Worm (Caenorhabditis elegans) whole organism, L4 larva: ENCODE results near the gene spl-1.
A peak's percentile ranks its signal among the peaks of the same experiment; 100 is the strongest.

ENCODE experiments used
- F10B5.3 ChIP-seq: sonication (generic microtip); optimal IDR thresholded peaks from 2 replicates; lab custom pipeline; 2016; ENCODE audit warnings: mild to moderate bottlenecking, missing genetic modification characterization, missing compliant biosample characterization
- T20F7.1 ChIP-seq: fragments of 200-800 bp; sonication (Bioruptor generic); optimal IDR thresholded peaks from 2 replicates; lab custom pipeline; 2018; ENCODE audit warnings: mild to moderate bottlenecking, missing genetic modification characterization, missing compliant biosample characterization
- Y48G9A.11 ChIP-seq: fragments of 200-800 bp; sonication (Bioruptor generic); IDR thresholded peaks from 2 replicates; pipeline ENCODE4 v1.3.6; 2022; ENCODE audit warnings: missing genetic modification reagents, missing genetic modification characterization, missing compliant biosample characterization
- ZK337.2 ChIP-seq: fragments of 200-800 bp; sonication (Bioruptor generic); IDR thresholded peaks from 2 replicates; pipeline ENCODE4 v1.3.6; 2022; ENCODE audit warnings: missing genetic modification reagents, missing genetic modification characterization, missing compliant biosample characterization
- ZK546.5 ChIP-seq, 2 experiments: sonication (generic microtip); optimal IDR thresholded peaks; 2 replicates each; lab custom pipeline; 2017; ENCODE audit warnings: missing biosample characterization in 2 of 2, missing genetic modification characterization in 2 of 2
- aha-1 ChIP-seq: fragments of 150-350 bp; peaks from one replicate; lab custom pipeline; 2014; ENCODE audit warnings: missing biosample characterization, missing genetic modification characterization
- ama-1 ChIP-seq: fragments of 150-350 bp; optimal IDR thresholded peaks from 2 replicates; lab custom pipeline; 2014; ENCODE audit warnings: inconsistent platforms, mixed read lengths
- attf-4 ChIP-seq: sonication (generic microtip); optimal IDR thresholded peaks from 3 replicates; lab custom pipeline; 2017; ENCODE audit warnings: missing biosample characterization, missing genetic modification characterization
- ceh-20 ChIP-seq: fragments of 200-800 bp; sonication (Bioruptor generic); IDR thresholded peaks from 2 replicates; pipeline ENCODE4 v1.3.6; 2022; ENCODE audit warnings: missing genetic modification reagents, missing genetic modification characterization, missing compliant biosample characterization
- ceh-28 ChIP-seq: fragments of 150-350 bp; optimal IDR thresholded peaks from 2 replicates; lab custom pipeline; 2014; ENCODE audit warnings: missing biosample characterization, missing genetic modification reagents, missing genetic modification characterization
- cey-2 ChIP-seq: sonication (generic microtip); optimal IDR thresholded peaks from 3 replicates; lab custom pipeline; 2017; ENCODE audit warnings: missing genetic modification characterization, mild to moderate bottlenecking, missing compliant biosample characterization, antibody characterized with exemption, borderline replicate concordance; ENCODE audit not compliant: insufficient read depth
- ctbp-1 ChIP-seq: fragments of 200-800 bp; sonication (Bioruptor generic); IDR thresholded peaks from 2 replicates; pipeline ENCODE4 v1.3.6; 2022; ENCODE audit warnings: missing genetic modification reagents, missing genetic modification characterization, missing compliant biosample characterization
- daf-8 ChIP-seq: fragments of 200-800 bp; sonication (Bioruptor generic); IDR thresholded peaks from 2 replicates; pipeline ENCODE4 v1.3.6; 2022; ENCODE audit warnings: missing genetic modification characterization, missing compliant biosample characterization
- dve-1 ChIP-seq: sonication (generic microtip); optimal IDR thresholded peaks from 2 replicates; lab custom pipeline; 2017; ENCODE audit warnings: antibody characterized with exemption, mild to moderate bottlenecking, missing genetic modification characterization, missing compliant biosample characterization; ENCODE audit not compliant: insufficient read depth
- egl-27 ChIP-seq: sonication (generic microtip); optimal IDR thresholded peaks from 3 replicates; lab custom pipeline; 2017; ENCODE audit warnings: missing biosample characterization, missing genetic modification reagents, missing genetic modification characterization
- egl-43 ChIP-seq: fragments of 200-800 bp; sonication (Bioruptor generic); IDR thresholded peaks from 2 replicates; pipeline ENCODE4 v1.3.6; 2022; ENCODE audit warnings: missing genetic modification reagents, missing genetic modification characterization, missing compliant biosample characterization
- fkh-10 ChIP-seq: fragments of 150-350 bp; optimal IDR thresholded peaks from 2 replicates; lab custom pipeline; 2014; ENCODE audit warnings: missing biosample characterization, missing genetic modification reagents, missing genetic modification characterization
- gei-8 ChIP-seq: fragments of 200-800 bp; sonication (Bioruptor generic); optimal IDR thresholded peaks from 2 replicates; lab custom pipeline; 2018; ENCODE audit warnings: mild to moderate bottlenecking, missing genetic modification characterization, missing compliant biosample characterization
- hlh-11 ChIP-seq: fragments of 200-800 bp; sonication (Bioruptor generic); optimal IDR thresholded peaks from 2 replicates; lab custom pipeline; 2018; ENCODE audit warnings: mild to moderate bottlenecking, missing genetic modification characterization, missing compliant biosample characterization
- hlh-30 ChIP-seq: sonication (generic microtip); optimal IDR thresholded peaks from 2 replicates; lab custom pipeline; 2017; ENCODE audit warnings: antibody characterized with exemption, mild to moderate bottlenecking, missing genetic modification characterization, missing compliant biosample characterization; ENCODE audit not compliant: insufficient read depth
- jun-1 ChIP-seq: fragments of 150-350 bp; optimal IDR thresholded peaks from 2 replicates; lab custom pipeline; 2014; ENCODE audit warnings: missing biosample characterization, missing genetic modification reagents, missing genetic modification characterization
- lim-7 ChIP-seq: fragments of 200-800 bp; sonication (Bioruptor generic); IDR thresholded peaks from 2 replicates; pipeline ENCODE4 v1.3.6; 2022; ENCODE audit warnings: missing genetic modification characterization, missing compliant biosample characterization
- lin-29 ChIP-seq: fragments of 200-800 bp; sonication (Bioruptor generic); IDR thresholded peaks from 2 replicates; pipeline ENCODE4 v1.3.6; 2022; ENCODE audit warnings: missing genetic modification reagents, missing genetic modification characterization, missing compliant biosample characterization
- lin-38 ChIP-seq: fragments of 200-800 bp; sonication (Bioruptor generic); IDR thresholded peaks from 2 replicates; pipeline ENCODE4 v1.3.6; 2022; ENCODE audit warnings: missing genetic modification reagents, missing genetic modification characterization, missing compliant biosample characterization
- lin-39 ChIP-seq: fragments of 150-350 bp; optimal IDR thresholded peaks from 2 replicates; lab custom pipeline; 2014; ENCODE audit warnings: missing biosample characterization, missing genetic modification reagents, missing genetic modification characterization
- madf-5 ChIP-seq, 2 experiments: fragments of 200-800 bp; sonication (Bioruptor generic); IDR thresholded peaks; 2 replicates each; pipeline ENCODE4 v1.3.6; 2022; ENCODE audit warnings: missing compliant biosample characterization in 2 of 2, missing genetic modification characterization in 2 of 2
- madf-9 ChIP-seq: fragments of 200-800 bp; sonication (Bioruptor generic); conservative IDR thresholded peaks from 2 replicates; pipeline ENCODE4 v1.3.6; 2022; ENCODE audit warnings: missing genetic modification reagents, missing genetic modification characterization, missing compliant biosample characterization
- mdt-29 ChIP-seq: fragments of 200-800 bp; sonication (Bioruptor generic); IDR thresholded peaks from 2 replicates; pipeline ENCODE4 v1.3.6; 2022; ENCODE audit warnings: missing genetic modification reagents, missing genetic modification characterization, missing compliant biosample characterization
- mxl-3 ChIP-seq: fragments of 200-800 bp; sonication (Bioruptor generic); optimal IDR thresholded peaks from 2 replicates; lab custom pipeline; 2018; ENCODE audit warnings: mild to moderate bottlenecking, missing genetic modification characterization, missing compliant biosample characterization
- nhr-10 ChIP-seq: fragments of 150-350 bp; optimal IDR thresholded peaks from 2 replicates; lab custom pipeline; 2014; ENCODE audit warnings: missing biosample characterization, missing genetic modification characterization
- nhr-102 ChIP-seq: sonication (generic microtip); optimal IDR thresholded peaks from 2 replicates; lab custom pipeline; 2016; ENCODE audit warnings: mild to moderate bottlenecking, missing genetic modification characterization, moderate library complexity, missing compliant biosample characterization
- nhr-111 ChIP-seq: fragments of 200-800 bp; sonication (Bioruptor generic); optimal IDR thresholded peaks from 2 replicates; lab custom pipeline; 2018; ENCODE audit warnings: mild to moderate bottlenecking, missing genetic modification characterization, missing compliant biosample characterization
- nhr-25 ChIP-seq: sonication (generic microtip); optimal IDR thresholded peaks from 2 replicates; lab custom pipeline; 2017; ENCODE audit warnings: missing genetic modification characterization, mild to moderate bottlenecking, missing compliant biosample characterization, antibody characterized with exemption, moderate library complexity, borderline replicate concordance; ENCODE audit not compliant: insufficient read depth
- nhr-48 ChIP-seq: sonication (generic microtip); optimal IDR thresholded peaks from 2 replicates; lab custom pipeline; 2016; ENCODE audit warnings: mild to moderate bottlenecking, missing genetic modification characterization, missing compliant biosample characterization
- nhr-6 ChIP-seq: fragments of 150-350 bp; optimal IDR thresholded peaks from 2 replicates; lab custom pipeline; 2014; ENCODE audit warnings: missing biosample characterization, missing genetic modification characterization
- pha-4 ChIP-seq, 2 experiments: fragments of 150-350 bp in 1 of 2; fragments of 200-800 bp in 1 of 2; sonication (Bioruptor generic) in 1 of 2; IDR thresholded peaks in 1 of 2; optimal IDR thresholded peaks in 1 of 2; 2 replicates each; pipeline versions ENCODE4 v1.3.6 to Lab custom; 2014 to 2022; ENCODE audit warnings: missing genetic modification characterization in 2 of 2, missing genetic modification reagents in 2 of 2, missing biosample characterization in 1 of 2, missing compliant biosample characterization in 1 of 2
- pqm-1 ChIP-seq: sonication (generic microtip); optimal IDR thresholded peaks from 2 replicates; lab custom pipeline; 2017; ENCODE audit warnings: missing biosample characterization, missing genetic modification characterization
- sdz-12 ChIP-seq: fragments of 200-800 bp; sonication (Bioruptor generic); optimal IDR thresholded peaks from 2 replicates; lab custom pipeline; 2018; ENCODE audit warnings: mild to moderate bottlenecking, missing genetic modification characterization, missing compliant biosample characterization
- set-16 ChIP-seq: fragments of 200-800 bp; sonication (Bioruptor generic); IDR thresholded peaks from 2 replicates; pipeline ENCODE4 v1.3.6; 2022; ENCODE audit warnings: missing genetic modification reagents, missing genetic modification characterization, missing compliant biosample characterization
- skn-1 ChIP-seq: fragments of 150-350 bp; optimal IDR thresholded peaks from 2 replicates; lab custom pipeline; 2014; ENCODE audit warnings: missing biosample characterization, missing genetic modification characterization
- snpc-1.2 ChIP-seq: fragments of 200-800 bp; sonication (Bioruptor generic); IDR thresholded peaks from 2 replicates; pipeline ENCODE4 v1.3.6; 2022; ENCODE audit warnings: missing genetic modification reagents, missing genetic modification characterization, missing compliant biosample characterization
- tra-1 ChIP-seq: fragments of 200-800 bp; sonication (Bioruptor generic); IDR thresholded peaks from 2 replicates; pipeline ENCODE4 v1.3.6; 2022; ENCODE audit warnings: missing genetic modification reagents, missing genetic modification characterization, missing compliant biosample characterization
- unc-130 ChIP-seq: sonication (generic microtip); optimal IDR thresholded peaks from 2 replicates; lab custom pipeline; 2016; ENCODE audit warnings: missing genetic modification reagents, missing genetic modification characterization, missing compliant biosample characterization
- unc-39 ChIP-seq: sonication (generic microtip); optimal IDR thresholded peaks from 2 replicates; lab custom pipeline; 2017; ENCODE audit warnings: missing biosample characterization, missing genetic modification characterization
- zfp-2 ChIP-seq: sonication (generic microtip); optimal IDR thresholded peaks from 2 replicates; lab custom pipeline; 2016; ENCODE audit warnings: mild to moderate bottlenecking, missing genetic modification characterization, missing compliant biosample characterization
- ztf-11 ChIP-seq: fragments of 150-350 bp; optimal IDR thresholded peaks from 2 replicates; lab custom pipeline; 2014; ENCODE audit warnings: missing biosample characterization, missing genetic modification characterization

spl-1 gene

ce11 chrIV:387283-388048 is 4.5 kb upstream of the spl-1 start:
- TF ChIP-seq T20F7.1 (peak; percentile 7), set-16 (GFP tag; lab: Robert Waterston, UW) (peak; percentile 80), unc-130 (GFP tag; lab: Kevin White, UChicago) (peak; percentile 14), snpc-1.2 (GFP tag; lab: Robert Waterston, UW) (peak; percentile 65; the same call in 1 of the 2 replicates), lin-38 (GFP tag; lab: Robert Waterston, UW) (peak; percentile 49), ctbp-1 (GFP tag; lab: Robert Waterston, UW) (0 out of 2 replicates have a peak, but pooled peaks have one; percentile 11), Y48G9A.11 (GFP tag; lab: Robert Waterston, UW) (0 out of 2 replicates have a peak, but pooled peaks have one; percentile 12), sdz-12 (GFP tag; lab: Kevin White, UChicago) (no peak), egl-43 (peak; percentile 71; the same call in 1 of the 2 replicates), nhr-48 (tag; lab: Kevin White, UChicago) (no peak), pha-4 (GFP tag; IDR thresholded peaks at IDR 0.05; lab: Robert Waterston, UW) (peak; percentile 32; the same call in 1 of the 2 replicates), pha-4 (tag; optimal IDR thresholded peaks at IDR 0.05; lab: Kevin White, UChicago) (no peak)
- TF ChIP-seq, all 104 proteins: peak for 9

ce11 chrIV:386576-386975 is 3.6 kb upstream of the spl-1 start, which contains the start of gene T07A9.14:
TSS of gene T07A9.14 (plus strand) at chrIV:386699.
- TF ChIP-seq daf-8 (GFP tag; lab: Robert Waterston, UW) = no peak
- no peak for TF ChIP-seq nhr-48 (tag; lab: Kevin White, UChicago)
- TF ChIP-seq ZK546.5 (tag; optimal IDR thresholded peaks at IDR 0.05; lab: Kevin White, UChicago) = no peak
- no peak for TF ChIP-seq mxl-3 (GFP tag; lab: Kevin White, UChicago)
- TF ChIP-seq lim-7 (GFP tag; lab: Robert Waterston, UW) = 0 out of 2 replicates have a peak, but pooled peaks have one; percentile 4
- TF ChIP-seq madf-5 (GFP tag; IDR thresholded peaks at IDR 0.05; lab: Robert Waterston, UW) = no peak
- no peak for TF ChIP-seq egl-27 (tag; lab: Kevin White, UChicago)
- TF ChIP-seq lin-29 (GFP tag; lab: Robert Waterston, UW) = no peak
- TF ChIP-seq tra-1 = no peak
- TF ChIP-seq pqm-1 (tag; lab: Kevin White, UChicago) = no peak
- no peak for TF ChIP-seq dve-1
- no peak for TF ChIP-seq gei-8
- TF ChIP-seq mdt-29 (GFP tag; lab: Robert Waterston, UW) = peak; percentile 22; the same call in 1 of the 2 replicates
- TF ChIP-seq madf-9 (GFP tag; lab: Robert Waterston, UW) = no peak
- no peak for TF ChIP-seq nhr-25 (tag; lab: Kevin White, UChicago)
- no peak for TF ChIP-seq ceh-20 (GFP tag; lab: Robert Waterston, UW)
- TF ChIP-seq egl-43 = no peak
- TF ChIP-seq lin-38 (GFP tag; lab: Robert Waterston, UW) = peak; percentile 47; the same call in 1 of the 2 replicates
- TF ChIP-seq nhr-10 (tag; lab: Kevin White, UChicago) = no peak
- TF ChIP-seq nhr-102 (tag; lab: Kevin White, UChicago) = no peak
- no peak for TF ChIP-seq ceh-28 (tag; lab: Kevin White, UChicago)
- TF ChIP-seq cey-2 = no peak
- no peak for TF ChIP-seq nhr-6 (tag; lab: Kevin White, UChicago)
- no peak for TF ChIP-seq attf-4 (tag; lab: Kevin White, UChicago)
- no peak for TF ChIP-seq unc-39
- no peak for TF ChIP-seq ztf-11 (tag; lab: Kevin White, UChicago)
- peak; percentile 98 for TF ChIP-seq aha-1 (tag; lab: Kevin White, UChicago)
- TF ChIP-seq F10B5.3 (tag; lab: Kevin White, UChicago) = no peak
- TF ChIP-seq hlh-30 (tag; lab: Kevin White, UChicago) = no peak
- TF ChIP-seq T20F7.1 = no peak
- no peak for TF ChIP-seq fkh-10 (GFP tag; lab: Kevin White, UChicago)
- no peak for TF ChIP-seq lin-39 (tag; lab: Kevin White, UChicago)
- no peak for TF ChIP-seq jun-1 (tag; lab: Kevin White, UChicago)
- no peak for TF ChIP-seq nhr-111 (GFP tag; lab: Kevin White, UChicago)
- no peak for TF ChIP-seq ZK337.2 (GFP tag; lab: Robert Waterston, UW)
- TF ChIP-seq hlh-11 (tag; lab: Kevin White, UChicago) = no peak
- TF ChIP-seq zfp-2 (tag; lab: Kevin White, UChicago) = no peak
- TF ChIP-seq skn-1 (tag; lab: Kevin White, UChicago) = no peak
- peak; percentile 58 for TF ChIP-seq ama-1 (lab: Kevin White, UChicago)
